Fruit fly (Drosophila melanogaster) whole organism, prepupa: ENCODE data around the gene vtd.
A peak's percentile ranks its signal among the peaks of the same experiment; 100 is the strongest.

Experiments used
- CG10631 ChIP-seq: fragments of 200-800 bp; sonication (Bioruptor generic); optimal IDR thresholded peaks from 2 replicates; lab custom pipeline; 2016; ENCODE audit warnings: missing biosample characterization, missing genetic modification characterization
- CG3032 ChIP-seq: fragments of 200-800 bp; optimal IDR thresholded peaks from 2 replicates; lab custom pipeline; 2019; ENCODE audit warnings: missing biosample characterization, mild to moderate bottlenecking, missing genetic modification characterization, moderate library complexity
- CG32006 ChIP-seq: fragments of 200-800 bp; sonication (Bioruptor generic); optimal IDR thresholded peaks from 3 replicates; lab custom pipeline; 2017; ENCODE audit warnings: missing biosample characterization, mild to moderate bottlenecking, missing genetic modification characterization
- CG3919 ChIP-seq: fragments of 200-800 bp; sonication (Bioruptor generic); optimal IDR thresholded peaks from 3 replicates; lab custom pipeline; 2016; ENCODE audit warnings: missing biosample characterization, missing genetic modification characterization
- CG4318 ChIP-seq: fragments of 200-800 bp; sonication (Bioruptor generic); optimal IDR thresholded peaks from 3 replicates; lab custom pipeline; 2017; ENCODE audit warnings: missing biosample characterization, mild to moderate bottlenecking, missing genetic modification characterization
- CG6163 ChIP-seq: fragments of 200-800 bp; sonication (Bioruptor generic); IDR thresholded peaks from 3 replicates; pipeline ENCODE4 v1.3.6; 2022; ENCODE audit warnings: missing biosample characterization, missing genetic modification characterization
- CG6808 ChIP-seq: fragments of 200-800 bp; sonication (Bioruptor generic); optimal IDR thresholded peaks from 3 replicates; lab custom pipeline; 2017; ENCODE audit warnings: missing biosample characterization, missing genetic modification characterization, mild to moderate bottlenecking, moderate library complexity, missing genetic modification reagents
- CG6854 ChIP-seq: fragments of 200-800 bp; sonication (Bioruptor generic); optimal IDR thresholded peaks from 2 replicates; lab custom pipeline; 2017; ENCODE audit warnings: missing biosample characterization, mild to moderate bottlenecking, missing genetic modification characterization
- CG8119 ChIP-seq: fragments of 200-800 bp; sonication (Bioruptor generic); IDR thresholded peaks from 3 replicates; pipeline ENCODE4 v1.3.6; 2022; ENCODE audit warnings: missing biosample characterization, missing genetic modification characterization
- CG9139 ChIP-seq: fragments of 200-800 bp; sonication (Bioruptor generic); optimal IDR thresholded peaks from 3 replicates; lab custom pipeline; 2017; ENCODE audit warnings: missing biosample characterization, mild to moderate bottlenecking, missing genetic modification characterization
- Eip75B ChIP-seq: fragments of 200-800 bp; sonication (Bioruptor generic); optimal IDR thresholded peaks from 3 replicates; lab custom pipeline; 2016; ENCODE audit warnings: missing biosample characterization, missing genetic modification characterization
- Ets21C ChIP-seq: fragments of 200-800 bp; sonication (Bioruptor generic); optimal IDR thresholded peaks from 3 replicates; lab custom pipeline; 2016; ENCODE audit warnings: missing biosample characterization, missing genetic modification characterization
- Hr4 ChIP-seq: fragments of 200-800 bp; sonication (Bioruptor generic); optimal IDR thresholded peaks from 3 replicates; lab custom pipeline; 2016; ENCODE audit warnings: missing biosample characterization, missing genetic modification characterization
- Met ChIP-seq: fragments of 200-800 bp; sonication (Bioruptor generic); optimal IDR thresholded peaks from 3 replicates; lab custom pipeline; 2016; ENCODE audit warnings: missing biosample characterization, missing genetic modification characterization
- OdsH ChIP-seq: fragments of 200-800 bp; sonication (Bioruptor generic); optimal IDR thresholded peaks from 3 replicates; lab custom pipeline; 2016; ENCODE audit warnings: missing biosample characterization, missing genetic modification characterization
- acj6 ChIP-seq: fragments of 200-800 bp; sonication (Bioruptor generic); optimal IDR thresholded peaks from 3 replicates; lab custom pipeline; 2016; ENCODE audit warnings: missing biosample characterization, missing genetic modification characterization
- dsx ChIP-seq: fragments of 200-800 bp; optimal IDR thresholded peaks from 3 replicates; lab custom pipeline; 2019; ENCODE audit warnings: missing biosample characterization, mild to moderate bottlenecking, missing genetic modification characterization, moderate library complexity; ENCODE audit not compliant: poor library complexity, severe bottlenecking
- fd85E ChIP-seq: fragments of 200-800 bp; sonication (Bioruptor generic); optimal IDR thresholded peaks from 3 replicates; lab custom pipeline; 2016; ENCODE audit warnings: missing biosample characterization, missing genetic modification characterization
- fkh ChIP-seq: fragments of 200-800 bp; sonication (Bioruptor generic); optimal IDR thresholded peaks from 3 replicates; lab custom pipeline; 2017; ENCODE audit warnings: missing biosample characterization, mild to moderate bottlenecking, missing genetic modification characterization, moderate library complexity
- salr ChIP-seq, 2 experiments: fragments of 200-800 bp; sonication (Bioruptor generic); optimal IDR thresholded peaks; 3 replicates each; lab custom pipeline; 2016 to 2018; ENCODE audit warnings: missing biosample characterization in 2 of 2, missing genetic modification characterization in 2 of 2, mild to moderate bottlenecking in 1 of 2
- svp ChIP-seq: fragments of 200-800 bp; sonication (Bioruptor generic); peaks from one replicate; lab custom pipeline; 2016; ENCODE audit warnings: missing biosample characterization, missing genetic modification characterization

Gene vtd

dm6 chr3L:27134998-27135397, 1.3 kb upstream of the vtd start:
- TF ChIP-seq salr (GFP tag; optimal IDR thresholded peaks at IDR 0.05; lab: Kevin White, UChicago) (no peak), CG8119 (GFP tag; lab: Robert Waterston, UW) (no peak), CG9139 (GFP tag; lab: Kevin White, UChicago) (no peak), fkh (no peak), Hr4 (GFP tag; lab: Kevin White, UChicago) (no peak), CG6854 (GFP tag; lab: Kevin White, UChicago) (no peak), CG32006 (GFP tag; lab: Kevin White, UChicago) (no peak), Ets21C (GFP tag; lab: Kevin White, UChicago) (no peak), fd85E (no peak), Met (GFP tag; lab: Kevin White, UChicago) (no peak), acj6 (GFP tag; lab: Kevin White, UChicago) (no peak), OdsH (GFP tag; lab: Kevin White, UChicago) (no peak)
- TF ChIP-seq, all 60 proteins: peak for 0

dm6 chr3L:27174502-27174901, 38.2 kb downstream of the vtd start:
- TF ChIP-seq CG6163 (GFP tag; lab: Robert Waterston, UW) (no peak), dsx (GFP tag; lab: Kevin White, UChicago) (no peak), CG6808 (no peak), OdsH (GFP tag; lab: Kevin White, UChicago) (no peak), svp (GFP tag; lab: Kevin White, UChicago) (peak; percentile 12)

- TF ChIP-seq CG3032 (tag; lab: Kevin White, UChicago) (no peak), fd85E (no peak), CG3919 (GFP tag; lab: Kevin White, UChicago) (no peak), CG10631 (GFP tag; lab: Kevin White, UChicago) (no peak), Eip75B (GFP tag; lab: Kevin White, UChicago) (no peak), CG4318 (GFP tag; lab: Kevin White, UChicago) (no peak)
- TF ChIP-seq, all 60 proteins: peak for 0
These were observed 39.7 kb downstream of the vtd start for dm6 chr3L:27176071-27176470.
